Fruit fly (Drosophila melanogaster): ENCODE results near the gene CG13066.

The CG13066 gene

dm6 chr3L:16228659-16229205 lies 44.0 kb upstream of the CG13066 start, which contains the start of gene Tmx3 (continued):
- TF ChIP-seq otp (GFP tag; IDR thresholded peaks at IDR 0.05) (peak; percentile 91), ash1 (GFP tag; optimal IDR thresholded peaks at IDR 0.05) (no peak), slou (GFP tag; optimal IDR thresholded peaks at IDR 0.05) (peak; percentile 67), E2f1 (GFP tag; IDR thresholded peaks at IDR 0.05) (peak; percentile 92), NC2α (GFP tag; optimal IDR thresholded peaks at IDR 0.05) (no peak), TFAM (GFP tag; optimal IDR thresholded peaks at IDR 0.05) (no peak), psq (GFP tag; optimal IDR thresholded peaks at IDR 0.05) (peak; percentile 58), Doc3 (GFP tag; IDR thresholded peaks at IDR 0.05; ENCODE audit: partially characterized antibody) (no peak), CrebB (tag; optimal IDR thresholded peaks at IDR 0.05) (peak; percentile 61), Med (GFP tag) (peak; percentile 94), NFAT (GFP tag; IDR thresholded peaks at IDR 0.05) (peak; percentile 94), CG10209 (GFP tag; optimal IDR thresholded peaks at IDR 0.05) (peak; percentile 90), Camta (GFP tag; optimal IDR thresholded peaks at IDR 0.05) (peak; percentile 20), CG8478 (optimal IDR thresholded peaks at IDR 0.05) (no peak), seq (GFP tag; IDR thresholded peaks at IDR 0.05) (peak; percentile 58), Hr39 (optimal IDR thresholded peaks at IDR 0.05) (no peak), CG15514 (GFP tag; optimal IDR thresholded peaks at IDR 0.05) (peak; percentile 69), Antp (GFP tag; optimal IDR thresholded peaks at IDR 0.05) (peak; percentile 65), CG9817 (tag; optimal IDR thresholded peaks at IDR 0.05) (peak; percentile 90), CG17361 (GFP tag; IDR thresholded peaks at IDR 0.05) (peak; percentile 76), dimm (GFP tag; IDR thresholded peaks at IDR 0.05) (peak; percentile 84), CG11560 (tag; IDR thresholded peaks at IDR 0.05) (peak; percentile 63; the same call in 1 of the 3 replicates), Sox100B (GFP tag; optimal IDR thresholded peaks at IDR 0.05) (peak; percentile 75), inv (GFP tag; IDR thresholded peaks at IDR 0.05; ENCODE audit: partially characterized antibody) (no peak), CG18476 (GFP tag; optimal IDR thresholded peaks at IDR 0.05) (no peak), B-H1 (GFP tag; IDR thresholded peaks at IDR 0.05) (peak; percentile 89), CG9609 (GFP tag; optimal IDR thresholded peaks at IDR 0.05) (peak; percentile 62), kni (GFP tag; optimal IDR thresholded peaks at IDR 0.05) (no peak), Nf-YB (GFP tag; optimal IDR thresholded peaks at IDR 0.05) (no peak), CkIIα-i1 (GFP tag; IDR thresholded peaks at IDR 0.05) (no peak), her (GFP tag; optimal IDR thresholded peaks at IDR 0.05) (peak; percentile 9), CG8924 (tag; optimal IDR thresholded peaks at IDR 0.05) (peak; percentile 89), CG34224 (GFP tag; IDR thresholded peaks at IDR 0.05; ENCODE audit: partially characterized antibody) (no peak), ham (GFP tag; IDR thresholded peaks at IDR 0.05) (peak; percentile 30; the same call in 1 of the 2 replicates), Mrtf (GFP tag; IDR thresholded peaks at IDR 0.05) (peak; percentile 84; the same call in 2 of the 3 replicates), dati (GFP tag; IDR thresholded peaks at IDR 0.05) (peak; percentile 72), Hr51 (GFP tag; optimal IDR thresholded peaks at IDR 0.05) (peak; percentile 74 to 89), CG7928 (GFP tag; optimal IDR thresholded peaks at IDR 0.05) (peak; percentile 33), p53 (GFP tag; optimal IDR thresholded peaks at IDR 0.05) (no peak), esg (GFP tag; conservative IDR thresholded peaks at IDR 0.05) (peak; percentile 89), vnd (GFP tag; IDR thresholded peaks at IDR 0.05; ENCODE audit: partially characterized antibody) (no peak), CG17829 (tag; optimal IDR thresholded peaks at IDR 0.05) (peak; percentile 90), Gug (GFP tag; IDR thresholded peaks at IDR 0.05) (peak; percentile 93), Hand (GFP tag; optimal IDR thresholded peaks at IDR 0.05) (peak; percentile 41), CG8388 (GFP tag; optimal IDR thresholded peaks at IDR 0.05) (peak; percentile 84), CG32772 (GFP tag; IDR thresholded peaks at IDR 0.05) (peak; percentile 95), D19A (tag; optimal IDR thresholded peaks at IDR 0.05) (peak; percentile 89), gfzf (GFP tag; optimal IDR thresholded peaks at IDR 0.05) (peak; percentile 60), Ravus (GFP tag; IDR thresholded peaks at IDR 0.05) (peak; percentile 70), CG12942 (GFP tag; optimal IDR thresholded peaks at IDR 0.05) (peak; percentile 89), Dip2 (GFP tag; IDR thresholded peaks at IDR 0.05) (no peak)
